Fruit fly (Drosophila melanogaster): ENCODE results near the gene CG10650.

The CG10650 gene

dm6 chr2L:18987078-18987895, 8.4 kb downstream of the CG10650 start, which contains the start of the genes Swip-1 and EMC5 (continued):
- TF ChIP-seq CG7372 (GFP tag; IDR thresholded peaks at IDR 0.05) (no peak), p53 (GFP tag; optimal IDR thresholded peaks at IDR 0.05) (no peak), run (tag; optimal IDR thresholded peaks at IDR 0.05) (peak; percentile 31), danr (GFP tag; IDR thresholded peaks at IDR 0.05) (no peak), CG9609 (GFP tag; optimal IDR thresholded peaks at IDR 0.05) (no peak), eve (GFP tag; optimal IDR thresholded peaks at IDR 0.05) (no peak), chif (GFP tag; optimal IDR thresholded peaks at IDR 0.05) (no peak), CG1603 (tag; optimal IDR thresholded peaks at IDR 0.05) (no peak), nom (GFP tag; optimal IDR thresholded peaks at IDR 0.05) (peak; percentile 43), ham (GFP tag; IDR thresholded peaks at IDR 0.05) (no peak), ara (GFP tag; IDR thresholded peaks at IDR 0.05) (no peak; the same call in 1 of the 2 replicates), CG8765 (GFP tag; IDR thresholded peaks at IDR 0.05) (no peak), CG4854 (GFP tag; optimal IDR thresholded peaks at IDR 0.05) (no peak), zf30C (GFP tag; optimal IDR thresholded peaks at IDR 0.05) (no peak), trem (tag; optimal IDR thresholded peaks at IDR 0.05) (peak; percentile 60), zen (tag; optimal IDR thresholded peaks at IDR 0.05) (peak; percentile 34), CG10979 (tag; optimal IDR thresholded peaks at IDR 0.05) (peak; percentile 56), CG10431 (GFP tag; optimal IDR thresholded peaks at IDR 0.05) (peak; percentile 58), pita (GFP tag; optimal IDR thresholded peaks at IDR 0.05) (no peak), CG17359 (tag; optimal IDR thresholded peaks at IDR 0.05) (peak; percentile 41), Xrp1 (GFP tag; IDR thresholded peaks at IDR 0.05) (peak; percentile 57), CG16813 (GFP tag; IDR thresholded peaks at IDR 0.05; ENCODE audit: partially characterized antibody) (peak; percentile 68), Dp (GFP tag; optimal IDR thresholded peaks at IDR 0.05) (peak; percentile 64), CG6791 (GFP tag; IDR thresholded peaks at IDR 0.05; ENCODE audit: partially characterized antibody) (peak; percentile 58; the same call in 2 of the 3 replicates), CrebB (tag; optimal IDR thresholded peaks at IDR 0.05) (peak; percentile 19), CG17802 (tag; optimal IDR thresholded peaks at IDR 0.05) (no peak), Nf-YB (GFP tag; optimal IDR thresholded peaks at IDR 0.05) (no peak), CG2202 (tag; optimal IDR thresholded peaks at IDR 0.05) (no peak), CG7786 (GFP tag; optimal IDR thresholded peaks at IDR 0.05) (no peak), CG7987 (GFP tag; optimal IDR thresholded peaks at IDR 0.05) (no peak), prd (optimal IDR thresholded peaks at IDR 0.05) (no peak), prd (GFP tag; IDR thresholded peaks at IDR 0.05) (peak; percentile 62; the same call in 1 of the 3 replicates), ssp (GFP tag; IDR thresholded peaks at IDR 0.05) (peak; percentile 61), CG12942 (GFP tag; optimal IDR thresholded peaks at IDR 0.05) (peak; percentile 50), CG10321 (GFP tag; IDR thresholded peaks at IDR 0.05) (no peak), her (GFP tag; optimal IDR thresholded peaks at IDR 0.05) (no peak), tx (GFP tag; optimal IDR thresholded peaks at IDR 0.05) (no peak), ab (GFP tag; optimal IDR thresholded peaks at IDR 0.05) (no peak), CG16815 (GFP tag; optimal IDR thresholded peaks at IDR 0.05) (peak; percentile 48), CG13424 (tag; optimal IDR thresholded peaks at IDR 0.05) (peak; percentile 80), Stat92E (GFP tag; optimal IDR thresholded peaks at IDR 0.05) (no peak), CG6813 (GFP tag; optimal IDR thresholded peaks at IDR 0.05) (no peak), CG6765 (GFP tag; optimal IDR thresholded peaks at IDR 0.05) (no peak), CG11247 (GFP tag; IDR thresholded peaks at IDR 0.05) (peak; percentile 64), stc (GFP tag; IDR thresholded peaks at IDR 0.05) (no peak), disco-r (GFP tag; optimal IDR thresholded peaks at IDR 0.05) (no peak), Poxn (GFP tag; IDR thresholded peaks at IDR 0.05) (0 out of 2 replicates have a peak, but pooled peaks have one; percentile 10), CG4282 (GFP tag; optimal IDR thresholded peaks at IDR 0.05) (no peak), Atf3 (GFP tag; optimal IDR thresholded peaks at IDR 0.05) (no peak)

Data from whole organism, embryonic.